Worm (Caenorhabditis elegans): ENCODE data around the gene nhr-154.

- TF ChIP-seq sptf-1 (tag; optimal IDR thresholded peaks at IDR 0.05) (no peak), lin-13 (tag; optimal IDR thresholded peaks at IDR 0.05) (no peak), unc-39 (tag; optimal IDR thresholded peaks at IDR 0.05) (no peak), unc-62 (GFP tag; optimal IDR thresholded peaks at IDR 0.05) (no peak), nhr-76 (tag; optimal IDR thresholded peaks at IDR 0.05) (no peak)
Observed at ce11 chrV:12150607-12151006, 49.5 kb downstream of the nhr-154 start, which contains the start of gene che-11.

Data from whole organism, mixed stage, embryonic.